Fruit fly (Drosophila melanogaster): ENCODE results near the gene CG15533.
A peak's percentile ranks its signal among the peaks of the same experiment; 100 is the strongest.

The CG15533 gene

dm6 chr3R:30450224-30450623 is 21.6 kb downstream of the CG15533 start (continued):
- TF ChIP-seq CG6683 (GFP tag; optimal IDR thresholded peaks at IDR 0.05) (peak; percentile 72), CG42726 (GFP tag; IDR thresholded peaks at IDR 0.05; ENCODE audit: partially characterized antibody) (no peak), Asciz (GFP tag; optimal IDR thresholded peaks at IDR 0.05) (peak; percentile 92), CG12769 (tag; optimal IDR thresholded peaks at IDR 0.05) (peak; percentile 67), Hr3 (GFP tag; optimal IDR thresholded peaks at IDR 0.05) (peak; percentile 34), CG3726 (GFP tag; IDR thresholded peaks at IDR 0.05) (peak; percentile 89), NC2α (GFP tag; optimal IDR thresholded peaks at IDR 0.05) (peak; percentile 76), dpn (GFP tag; optimal IDR thresholded peaks at IDR 0.05) (peak; percentile 6 to 84), shn (GFP tag; optimal IDR thresholded peaks at IDR 0.05) (peak; percentile 39), CG5245 (GFP tag; optimal IDR thresholded peaks at IDR 0.05) (peak; percentile 70), Elba2 (GFP tag; optimal IDR thresholded peaks at IDR 0.05) (no peak), HLH54F (GFP tag; optimal IDR thresholded peaks at IDR 0.05) (peak; percentile 37), CG1832 (GFP tag; optimal IDR thresholded peaks at IDR 0.05) (peak; percentile 23), CG17612 (GFP tag; IDR thresholded peaks at IDR 0.05) (peak; percentile 72), tna (GFP tag; IDR thresholded peaks at IDR 0.05; ENCODE audit: partially characterized antibody) (no peak), CG15269 (tag; optimal IDR thresholded peaks at IDR 0.05) (peak; percentile 14), CG3163 (GFP tag; optimal IDR thresholded peaks at IDR 0.05) (peak; percentile 91), Dad (GFP tag; optimal IDR thresholded peaks at IDR 0.05) (peak; percentile 54), CG9437 (GFP tag; optimal IDR thresholded peaks at IDR 0.05) (peak; percentile 12), Dbx (GFP tag; IDR thresholded peaks at IDR 0.05) (peak; percentile 94), ara (GFP tag; IDR thresholded peaks at IDR 0.05) (peak; percentile 74), CG14965 (GFP tag; optimal IDR thresholded peaks at IDR 0.05; ENCODE audit: borderline replicate concordance) (peak; percentile 72), CG7372 (GFP tag; IDR thresholded peaks at IDR 0.05) (peak; percentile 25; the same call in 1 of the 2 replicates), Doc3 (GFP tag; IDR thresholded peaks at IDR 0.05; ENCODE audit: partially characterized antibody) (no peak), chm (GFP tag; IDR thresholded peaks at IDR 0.05) (no peak; the same call in 1 of the 2 replicates), Dll (GFP tag; IDR thresholded peaks at IDR 0.05; ENCODE audit: partially characterized antibody) (0 out of 4 replicates have a peak, but pooled peaks have one; percentile 31), ash1 (GFP tag; optimal IDR thresholded peaks at IDR 0.05) (peak; percentile 72), Gsc (GFP tag; IDR thresholded peaks at IDR 0.05) (no peak), MESR4 (GFP tag; optimal IDR thresholded peaks at IDR 0.05) (peak; percentile 7), CG5953 (GFP tag; IDR thresholded peaks at IDR 0.05) (no peak), luna (GFP tag; optimal IDR thresholded peaks at IDR 0.05) (peak; percentile 63), ci (GFP tag; IDR thresholded peaks at IDR 0.05) (peak; percentile 91), p53 (GFP tag; optimal IDR thresholded peaks at IDR 0.05) (peak; percentile 60), pho (GFP tag; optimal IDR thresholded peaks at IDR 0.05) (peak; percentile 83), CG9932 (GFP tag; IDR thresholded peaks at IDR 0.05) (0 out of 2 replicates have a peak, but pooled peaks have one; percentile 4), CrebB (tag; optimal IDR thresholded peaks at IDR 0.05) (peak; percentile 86), Trl (optimal IDR thresholded peaks at IDR 0.05) (peak; percentile 85 to 95), Trl (GFP tag; optimal IDR thresholded peaks at IDR 0.05) (peak; percentile 82), slbo (GFP tag; IDR thresholded peaks at IDR 0.05) (peak; percentile 81), CG10267 (tag; optimal IDR thresholded peaks at IDR 0.05) (no peak), zfh1 (GFP tag; IDR thresholded peaks at IDR 0.05) (peak; percentile 75), gcm (GFP tag; optimal IDR thresholded peaks at IDR 0.05) (peak; percentile 55), sens-2 (GFP tag; IDR thresholded peaks at IDR 0.05) (no peak), twi (tag; optimal IDR thresholded peaks at IDR 0.05) (no peak), zen (tag; optimal IDR thresholded peaks at IDR 0.05) (no peak), CG11504 (tag; optimal IDR thresholded peaks at IDR 0.05) (peak; percentile 32), Dref (GFP tag; IDR thresholded peaks at IDR 0.05) (peak; percentile 27; the same call in 1 of the 2 replicates), CG13624 (GFP tag; optimal IDR thresholded peaks at IDR 0.05) (peak; percentile 63), pnt (GFP tag; optimal IDR thresholded peaks at IDR 0.05) (peak; percentile 69), Drgx (GFP tag; IDR thresholded peaks at IDR 0.05) (peak; percentile 7; the same call in 1 of the 2 replicates), gce (GFP tag; IDR thresholded peaks at IDR 0.05) (peak; percentile 92)

Measured in whole organism, embryonic.